Worm (Caenorhabditis elegans): ENCODE results near the gene C14A6.7.

The C14A6.7 gene

ce11 chrV:18123639-18124038 lies 44.5 kb downstream of the C14A6.7 start, which contains the start of gene fbxa-107:
TSS of gene fbxa-107 (plus strand) at chrV:18123939.
- TF ChIP-seq unc-98 (GFP tag; IDR thresholded peaks at IDR 0.05) (no peak), nhr-12 (tag; optimal IDR thresholded peaks at IDR 0.05) (no peak), lin-13 (GFP tag; optimal IDR thresholded peaks at IDR 0.05) (no peak), ceh-63 (GFP tag; optimal IDR thresholded peaks at IDR 0.05) (no peak), mab-9 (GFP tag; IDR thresholded peaks at IDR 0.05) (no peak), hlh-17 (GFP tag; optimal IDR thresholded peaks at IDR 0.05; ENCODE audit: borderline replicate concordance) (no peak)
